Worm (Caenorhabditis elegans) whole organism, L4/young adult: Measurements from ENCODE around the gene atf-7.
A peak's percentile ranks its signal among the peaks of the same experiment; 100 is the strongest.

Experiments
- W03F9.2 ChIP-seq: fragments of 150-350 bp; optimal IDR thresholded peaks from 2 replicates; lab custom pipeline; 2014; ENCODE audit warnings: missing biosample characterization, missing genetic modification characterization
- dao-5 ChIP-seq: sonication (generic microtip); optimal IDR thresholded peaks from 2 replicates; lab custom pipeline; 2016; ENCODE audit warnings: missing genotype, missing genetic modification characterization, moderate library complexity, missing compliant biosample characterization
- him-1 ChIP-seq: sonication (generic microtip); optimal IDR thresholded peaks from 2 replicates; lab custom pipeline; 2016; ENCODE audit warnings: missing genotype, missing genetic modification reagents, missing genetic modification characterization, missing compliant biosample characterization

atf-7 gene

ce11 chrIII:4498938-4499337 lies at the start of gene atf-7, which contains the start of gene C07G2.5:
Gene atf-7, minus strand, starts transcription at chrIII:4499045.
Gene C07G2.5, minus strand, starts transcription at chrIII:4499038.
- TF ChIP-seq dao-5 (tag; lab: Kevin White, UChicago) (no peak), him-1 (tag; lab: Kevin White, UChicago) (no peak), W03F9.2 (tag; lab: Kevin White, UChicago) (no peak)

ce11 chrIII:4544959-4545358 lies 46.1 kb upstream of the atf-7 start, which contains the start of gene M88.3:
Gene M88.3, minus strand, starts transcription at chrIII:4545059.
- TF ChIP-seq dao-5 (tag; lab: Kevin White, UChicago): no peak
- no peak for TF ChIP-seq him-1 (tag; lab: Kevin White, UChicago)
- TF ChIP-seq W03F9.2 (tag; lab: Kevin White, UChicago): no peak

- no peak for TF ChIP-seq him-1 (tag; lab: Kevin White, UChicago)
- no peak for TF ChIP-seq dao-5 (tag; lab: Kevin White, UChicago)
- TF ChIP-seq W03F9.2 (tag; lab: Kevin White, UChicago): no peak
Observed at ce11 chrIII:4542362-4542931, 43.6 kb upstream of the atf-7 start, which contains the start of the genes mrps-34 and cisd-3.1. Gene mrps-34, minus strand, starts transcription at chrIII:4542452. Gene cisd-3.1, plus strand, starts transcription at chrIII:4542881.

- TF ChIP-seq dao-5 (tag; lab: Kevin White, UChicago) (no peak), him-1 (tag; lab: Kevin White, UChicago) (no peak), W03F9.2 (tag; lab: Kevin White, UChicago) (no peak)
Observed at ce11 chrIII:4540604-4541003, 41.8 kb upstream of the atf-7 start, which contains the start of gene ugt-62. Gene ugt-62, minus strand, starts transcription at chrIII:4540623.

- TF ChIP-seq him-1 (tag; lab: Kevin White, UChicago) (no peak), W03F9.2 (tag; lab: Kevin White, UChicago) (no peak), dao-5 (tag; lab: Kevin White, UChicago) (no peak)
Observed at ce11 chrIII:4530968-4531367, 32.1 kb upstream of the atf-7 start.

ce11 chrIII:4525998-4526397 lies 27.2 kb upstream of the atf-7 start:
- TF ChIP-seq W03F9.2 (tag; lab: Kevin White, UChicago) (no peak), dao-5 (tag; lab: Kevin White, UChicago) (no peak), him-1 (tag; lab: Kevin White, UChicago) (no peak)

- no peak for TF ChIP-seq dao-5 (tag; lab: Kevin White, UChicago)
- no peak for TF ChIP-seq W03F9.2 (tag; lab: Kevin White, UChicago)
- no peak for TF ChIP-seq him-1 (tag; lab: Kevin White, UChicago)
Observed at ce11 chrIII:4524071-4524470, 25.2 kb upstream of the atf-7 start.

- TF ChIP-seq dao-5 (tag; lab: Kevin White, UChicago) (no peak), him-1 (tag; lab: Kevin White, UChicago) (no peak), W03F9.2 (tag; lab: Kevin White, UChicago) (no peak)
Observed at ce11 chrIII:4523411-4523810, 24.6 kb upstream of the atf-7 start.

- no peak for TF ChIP-seq W03F9.2 (tag; lab: Kevin White, UChicago)
- no peak for TF ChIP-seq dao-5 (tag; lab: Kevin White, UChicago)
- TF ChIP-seq him-1 (tag; lab: Kevin White, UChicago): no peak
Observed at ce11 chrIII:4520057-4520456, 21.2 kb upstream of the atf-7 start, which contains the start of gene cdh-4. Gene cdh-4, plus strand, starts transcription at chrIII:4520357.

ce11 chrIII:4519410-4519809 lies 20.6 kb upstream of the atf-7 start:
- no peak for TF ChIP-seq him-1 (tag; lab: Kevin White, UChicago)

- TF ChIP-seq dao-5 (tag; lab: Kevin White, UChicago): no peak
- no peak for TF ChIP-seq W03F9.2 (tag; lab: Kevin White, UChicago)
- TF ChIP-seq him-1 (tag; lab: Kevin White, UChicago): no peak
Observed at ce11 chrIII:4517781-4518180, 18.9 kb upstream of the atf-7 start.

- no peak for TF ChIP-seq dao-5 (tag; lab: Kevin White, UChicago)
- TF ChIP-seq W03F9.2 (tag; lab: Kevin White, UChicago): no peak
- TF ChIP-seq him-1 (tag; lab: Kevin White, UChicago): no peak
Observed at ce11 chrIII:4515173-4515572, 16.3 kb upstream of the atf-7 start.

- TF ChIP-seq him-1 (tag; lab: Kevin White, UChicago) (peak; percentile 42), dao-5 (tag; lab: Kevin White, UChicago) (no peak)
Observed at ce11 chrIII:4513926-4514325, 15.1 kb upstream of the atf-7 start.
